Worm (Caenorhabditis elegans) whole organism, midembryonic: ENCODE measurements around the gene cgt-1.

Experiments
- T22C8.4 ChIP-seq: fragments of 200-800 bp; sonication (Bioruptor generic); IDR thresholded peaks from 2 replicates; pipeline ENCODE4 v1.3.6; 2022; ENCODE audit warnings: missing genetic modification characterization, missing compliant biosample characterization
- cog-1 ChIP-seq: sonication (generic microtip); optimal IDR thresholded peaks from 2 replicates; lab custom pipeline; 2016; ENCODE audit warnings: missing genetic modification characterization, missing compliant biosample characterization
- flt-1 ChIP-seq: fragments of 200-800 bp; sonication (Bioruptor generic); IDR thresholded peaks from 2 replicates; pipeline ENCODE4 v1.3.6; 2022; ENCODE audit warnings: missing genetic modification characterization, missing compliant biosample characterization
- med-1 ChIP-seq: sonication (generic microtip); optimal IDR thresholded peaks from 2 replicates; lab custom pipeline; 2017; ENCODE audit warnings: missing genetic modification characterization, mild to moderate bottlenecking, missing compliant biosample characterization, antibody characterized with exemption, missing genetic modification reagents; ENCODE audit not compliant: insufficient read depth
- ref-1 ChIP-seq: fragments of 200-800 bp; sonication (Bioruptor generic); conservative IDR thresholded peaks from 2 replicates; pipeline ENCODE4 v1.3.6; 2022; ENCODE audit warnings: missing genetic modification reagents, missing genetic modification characterization, missing compliant biosample characterization
- tab-1 ChIP-seq: fragments of 200-800 bp; sonication (Bioruptor generic); IDR thresholded peaks from 2 replicates; pipeline ENCODE4 v1.3.6; 2022; ENCODE audit warnings: missing genetic modification characterization, missing compliant biosample characterization
- ztf-23 ChIP-seq: fragments of 200-800 bp; sonication (Bioruptor generic); IDR thresholded peaks from 2 replicates; pipeline ENCODE4 v1.3.6; 2022; ENCODE audit warnings: missing genetic modification reagents, missing genetic modification characterization, missing compliant biosample characterization
- ztf-29 ChIP-seq: fragments of 200-800 bp; sonication (Bioruptor generic); IDR thresholded peaks from 2 replicates; pipeline ENCODE4 v1.3.6; 2022; ENCODE audit warnings: missing genetic modification reagents, missing genetic modification characterization, missing compliant biosample characterization

DNA sequence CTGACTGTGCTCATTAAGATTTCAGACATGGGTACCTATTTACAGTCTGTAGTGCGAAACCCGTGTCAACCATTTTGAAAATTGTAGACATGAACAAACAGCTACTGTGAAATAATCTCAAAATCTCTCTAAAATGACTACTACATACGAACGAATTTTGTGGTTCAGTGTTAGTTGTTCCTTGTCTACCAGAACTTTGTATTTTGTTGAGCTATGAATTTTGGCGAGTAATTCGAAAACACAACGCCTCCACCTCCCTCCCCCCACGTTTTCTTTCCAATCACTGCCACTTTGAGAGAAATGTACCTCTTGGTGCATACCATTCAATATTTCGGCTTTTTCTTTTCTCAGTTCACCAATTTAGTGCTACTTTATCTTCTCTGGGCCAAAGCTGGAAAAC lies 4.0 kb upstream of the cgt-1 start, which contains the start of gene T06C12.11:
- TF ChIP-seq ztf-29 (GFP tag; lab: Robert Waterston, UW), result no peak
- no peak for TF ChIP-seq ztf-23 (GFP tag; lab: Robert Waterston, UW)
- no peak for TF ChIP-seq ref-1 (GFP tag; lab: Robert Waterston, UW)
- TF ChIP-seq cog-1 (tag; lab: Kevin White, UChicago), result no peak
- TF ChIP-seq flt-1 (GFP tag; lab: Robert Waterston, UW), result no peak
- no peak for TF ChIP-seq T22C8.4 (GFP tag; lab: Robert Waterston, UW)
- no peak for TF ChIP-seq tab-1 (GFP tag; lab: Robert Waterston, UW)
- no peak for TF ChIP-seq med-1 (GFP tag; lab: Kevin White, UChicago)
